Fruit fly (Drosophila melanogaster): ENCODE data around the gene side-VII.

Gene side-VII

DNA sequence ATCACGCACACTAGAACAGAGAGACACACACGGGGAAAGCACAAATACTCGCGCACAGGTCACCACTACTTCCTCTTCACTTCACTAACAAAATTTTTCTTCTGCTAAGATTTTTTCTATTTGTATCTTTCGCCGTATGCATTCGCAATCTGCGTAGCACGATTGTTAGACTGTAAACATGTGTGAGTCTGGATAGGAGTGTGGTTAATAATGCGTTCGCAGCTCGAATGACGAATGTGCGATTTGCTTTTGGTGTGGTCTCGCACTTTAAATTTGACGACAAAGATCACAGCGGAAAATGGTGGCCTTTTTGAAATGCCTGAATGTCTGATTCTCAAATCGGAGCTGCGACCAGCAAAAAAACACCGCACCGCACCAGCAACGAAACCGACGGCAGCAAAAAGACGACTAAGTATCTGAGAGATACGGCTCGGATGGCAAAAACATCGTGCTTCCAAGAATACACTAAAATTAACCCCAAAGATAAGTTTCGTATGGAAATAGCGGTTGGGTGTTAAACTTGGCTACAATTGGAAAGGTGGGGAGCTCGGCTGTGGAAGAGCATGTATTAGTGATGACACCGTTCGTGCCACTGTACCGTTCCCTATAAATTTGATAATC lies 34.7 kb downstream of the side-VII start, which contains the start of gene Unc-115a (continued):
- TF ChIP-seq nerfin-1 (tag; optimal IDR thresholded peaks at IDR 0.05) (peak; percentile 76), CG11398 (GFP tag; optimal IDR thresholded peaks at IDR 0.05) (peak; percentile 55), CG12659 (GFP tag; optimal IDR thresholded peaks at IDR 0.05) (peak; percentile 86), CG6254 (GFP tag; optimal IDR thresholded peaks at IDR 0.05) (no peak), Ptx1 (GFP tag; IDR thresholded peaks at IDR 0.05) (no peak), fd102C (GFP tag; optimal IDR thresholded peaks at IDR 0.05) (peak; percentile 22), CG10565 (GFP tag; optimal IDR thresholded peaks at IDR 0.05) (no peak), ro (GFP tag; IDR thresholded peaks at IDR 0.05) (no peak), Atf6 (GFP tag; IDR thresholded peaks at IDR 0.05) (no peak), repo (GFP tag; optimal IDR thresholded peaks at IDR 0.05) (peak; percentile 61), CG4360 (GFP tag; IDR thresholded peaks at IDR 0.05) (no peak), CG2116 (GFP tag; optimal IDR thresholded peaks at IDR 0.05) (peak; percentile 74), CG4328 (GFP tag; optimal IDR thresholded peaks at IDR 0.05) (no peak), ERR (GFP tag; optimal IDR thresholded peaks at IDR 0.05) (peak; percentile 51), CHES-1-like (GFP tag; optimal IDR thresholded peaks at IDR 0.05) (peak; percentile 71), gfzf (GFP tag; optimal IDR thresholded peaks at IDR 0.05) (peak; percentile 98), ATbp (GFP tag; optimal IDR thresholded peaks at IDR 0.05) (no peak), CG14667 (GFP tag; IDR thresholded peaks at IDR 0.05) (no peak), corto (GFP tag; optimal IDR thresholded peaks at IDR 0.05) (no peak), CG1529 (GFP tag; optimal IDR thresholded peaks at IDR 0.05) (no peak), B-H2 (GFP tag; optimal IDR thresholded peaks at IDR 0.05) (peak; percentile 78), CG32532 (GFP tag; IDR thresholded peaks at IDR 0.05) (no peak), CG12299 (tag; optimal IDR thresholded peaks at IDR 0.05) (peak; percentile 52), cato (GFP tag; optimal IDR thresholded peaks at IDR 0.05; ENCODE audit: borderline replicate concordance) (no peak), ham (GFP tag; IDR thresholded peaks at IDR 0.05) (no peak), Side (GFP tag; optimal IDR thresholded peaks at IDR 0.05) (peak; percentile 44), tup (GFP tag; optimal IDR thresholded peaks at IDR 0.05) (no peak), aop (GFP tag; IDR thresholded peaks at IDR 0.05) (no peak), CG3726 (GFP tag; IDR thresholded peaks at IDR 0.05) (no peak), CG10321 (GFP tag; IDR thresholded peaks at IDR 0.05) (no peak), CG7745 (tag; optimal IDR thresholded peaks at IDR 0.05) (no peak), exex (tag; optimal IDR thresholded peaks at IDR 0.05) (no peak), CG1792 (GFP tag; optimal IDR thresholded peaks at IDR 0.05) (no peak), CG9437 (GFP tag; optimal IDR thresholded peaks at IDR 0.05) (no peak), CG2678 (tag; optimal IDR thresholded peaks at IDR 0.05) (no peak), Bgb (GFP tag; IDR thresholded peaks at IDR 0.05; ENCODE audit: partially characterized antibody) (no peak), CG4707 (GFP tag; optimal IDR thresholded peaks at IDR 0.05) (no peak), CG13424 (tag; optimal IDR thresholded peaks at IDR 0.05) (peak; percentile 35), CG14965 (GFP tag; optimal IDR thresholded peaks at IDR 0.05; ENCODE audit: borderline replicate concordance) (no peak), ci (GFP tag; IDR thresholded peaks at IDR 0.05) (no peak), slp2 (GFP tag; optimal IDR thresholded peaks at IDR 0.05) (no peak), CG18476 (GFP tag; optimal IDR thresholded peaks at IDR 0.05) (no peak), CG9817 (tag; optimal IDR thresholded peaks at IDR 0.05) (peak; percentile 42), ase (GFP tag; IDR thresholded peaks at IDR 0.05) (no peak), ash1 (GFP tag; optimal IDR thresholded peaks at IDR 0.05) (no peak), zfh2 (GFP tag; optimal IDR thresholded peaks at IDR 0.05) (peak; percentile 54), kay (GFP tag; optimal IDR thresholded peaks at IDR 0.05) (peak; percentile 38), H2.0 (GFP tag; IDR thresholded peaks at IDR 0.05) (no peak), Taf1 (GFP tag; IDR thresholded peaks at IDR 0.05) (no peak), CG11723 (GFP tag; optimal IDR thresholded peaks at IDR 0.05) (no peak), CG31441 (GFP tag; IDR thresholded peaks at IDR 0.05) (no peak)

Data from whole organism, embryonic.